Fruit fly (Drosophila melanogaster): Measurements from ENCODE around the gene Alp11.
A peak's percentile ranks its signal among the peaks of the same experiment; 100 is the strongest.

Gene Alp11

dm6 chrX:15549055-15549454, 38.5 kb upstream of the Alp11 start (continued):
- TF ChIP-seq CG17612 (GFP tag; IDR thresholded peaks at IDR 0.05) (peak; percentile 33; the same call in 1 of the 2 replicates), Elba2 (GFP tag; optimal IDR thresholded peaks at IDR 0.05) (no peak), klu (GFP tag; IDR thresholded peaks at IDR 0.05) (peak; percentile 55; the same call in 1 of the 2 replicates), CG8944 (GFP tag; optimal IDR thresholded peaks at IDR 0.05) (peak; percentile 47), CG14710 (tag; optimal IDR thresholded peaks at IDR 0.05) (peak; percentile 50), CG9797 (GFP tag; optimal IDR thresholded peaks at IDR 0.05) (no peak), CG13287 (GFP tag; IDR thresholded peaks at IDR 0.05; ENCODE audit: partially characterized antibody) (no peak), otp (GFP tag; IDR thresholded peaks at IDR 0.05) (no peak), org-1 (GFP tag; optimal IDR thresholded peaks at IDR 0.05) (peak; percentile 64), bowl (GFP tag; IDR thresholded peaks at IDR 0.05) (no peak), Dp (GFP tag; optimal IDR thresholded peaks at IDR 0.05) (no peak), crc (GFP tag; optimal IDR thresholded peaks at IDR 0.05) (peak; percentile 40), CG32772 (GFP tag; IDR thresholded peaks at IDR 0.05) (peak; percentile 68), CG17385 (GFP tag; optimal IDR thresholded peaks at IDR 0.05) (peak; percentile 72), CG3065 (GFP tag; optimal IDR thresholded peaks at IDR 0.05) (no peak), Vsx1 (GFP tag; optimal IDR thresholded peaks at IDR 0.05) (peak; percentile 25), CG18764 (GFP tag; optimal IDR thresholded peaks at IDR 0.05) (peak; percentile 52), aop (GFP tag; IDR thresholded peaks at IDR 0.05) (no peak), bcd (GFP tag; optimal IDR thresholded peaks at IDR 0.05) (peak; percentile 78), CG9876 (GFP tag; optimal IDR thresholded peaks at IDR 0.05) (peak; percentile 52), Xbp1 (GFP tag; optimal IDR thresholded peaks at IDR 0.05) (peak; percentile 71), CG11085 (GFP tag; IDR thresholded peaks at IDR 0.05) (peak; percentile 50; the same call in 1 of the 2 replicates), CG10321 (GFP tag; IDR thresholded peaks at IDR 0.05) (no peak), slbo (GFP tag; IDR thresholded peaks at IDR 0.05) (peak; percentile 79), CG4820 (GFP tag; optimal IDR thresholded peaks at IDR 0.05) (peak; percentile 72), CG14667 (GFP tag; IDR thresholded peaks at IDR 0.05) (peak; percentile 71), gem (tag; optimal IDR thresholded peaks at IDR 0.05) (peak; percentile 89), row (GFP tag; IDR thresholded peaks at IDR 0.05) (peak; percentile 80), wdn (GFP tag; IDR thresholded peaks at IDR 0.05) (peak; percentile 60), chinmo (GFP tag; IDR thresholded peaks at IDR 0.05; ENCODE audit: partially characterized antibody) (no peak), CG10209 (GFP tag; optimal IDR thresholded peaks at IDR 0.05) (peak; percentile 73), nau (GFP tag; optimal IDR thresholded peaks at IDR 0.05) (peak; percentile 56), maf-S (GFP tag; optimal IDR thresholded peaks at IDR 0.05) (peak; percentile 63), gt (GFP tag; IDR thresholded peaks at IDR 0.05) (no peak), hb (GFP tag; IDR thresholded peaks at IDR 0.05; ENCODE audit: partially characterized antibody) (no peak), CG2202 (tag; optimal IDR thresholded peaks at IDR 0.05) (no peak), Doc3 (GFP tag; IDR thresholded peaks at IDR 0.05; ENCODE audit: partially characterized antibody) (no peak), CG12659 (GFP tag; optimal IDR thresholded peaks at IDR 0.05) (peak; percentile 78), Ravus (GFP tag; IDR thresholded peaks at IDR 0.05) (peak; percentile 55), Rx (GFP tag; IDR thresholded peaks at IDR 0.05) (0 out of 2 replicates have a peak, but pooled peaks have one; percentile 8), caup (GFP tag; optimal IDR thresholded peaks at IDR 0.05; ENCODE audit: severe bottlenecking) (peak; percentile 76), al (GFP tag; IDR thresholded peaks at IDR 0.05) (peak; percentile 71), danr (GFP tag; IDR thresholded peaks at IDR 0.05) (peak; percentile 71), dm (GFP tag; optimal IDR thresholded peaks at IDR 0.05) (peak; percentile 42), ab (GFP tag; optimal IDR thresholded peaks at IDR 0.05) (peak; percentile 10), sc (optimal IDR thresholded peaks at IDR 0.05) (no peak), sc (GFP tag; optimal IDR thresholded peaks at IDR 0.05) (peak; percentile 16), CG9609 (GFP tag; optimal IDR thresholded peaks at IDR 0.05) (peak; percentile 70), CG10979 (tag; optimal IDR thresholded peaks at IDR 0.05) (peak; percentile 72), nmo (GFP tag; optimal IDR thresholded peaks at IDR 0.05) (peak; percentile 87), Kr (GFP tag; optimal IDR thresholded peaks at IDR 0.05) (no peak)

All from whole organism, embryonic.